Worm (Caenorhabditis elegans) whole organism, L1 larva: ENCODE measurements around the gene snb-1.

Experiments
- ama-1 ChIP-seq: fragments of 150-350 bp; optimal IDR thresholded peaks from 2 replicates; lab custom pipeline; 2014
- lin-13 ChIP-seq: fragments of 150-350 bp; optimal IDR thresholded peaks from 2 replicates; lab custom pipeline; 2014; ENCODE audit warnings: missing biosample characterization, missing genetic modification reagents, missing genetic modification characterization
- pag-3 ChIP-seq: sonication (generic microtip); optimal IDR thresholded peaks from 2 replicates; lab custom pipeline; 2017; ENCODE audit warnings: missing genetic modification characterization, mild to moderate bottlenecking, missing compliant biosample characterization, antibody characterized with exemption, borderline replicate concordance; ENCODE audit not compliant: insufficient read depth

DNA sequence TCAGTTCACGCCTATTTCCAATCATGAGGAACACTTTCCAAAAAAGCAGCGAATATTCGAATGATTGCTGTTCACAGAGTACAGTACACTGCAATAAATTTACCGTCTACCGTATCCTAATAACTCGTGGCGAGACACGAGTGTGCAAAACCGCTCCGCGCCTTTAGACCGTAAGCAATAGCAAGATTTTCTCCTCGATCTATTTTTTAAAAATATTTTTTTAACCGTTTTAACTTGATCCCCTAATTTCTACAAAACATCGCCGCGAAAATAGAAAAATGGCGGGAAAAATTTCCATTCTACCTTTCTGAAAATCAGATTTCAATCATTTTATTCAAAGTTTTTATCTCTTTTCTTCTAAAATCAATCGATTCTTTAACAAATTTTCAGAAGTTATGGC lies 46.4 kb upstream of the snb-1 start, which contains the start of gene era-1:
- TF ChIP-seq lin-13 (GFP tag; lab: Kevin White, UChicago) (no peak), pag-3 (tag; lab: Kevin White, UChicago) (no peak), ama-1 (lab: Kevin White, UChicago) (no peak)
